Worm (Caenorhabditis elegans) whole organism, mixed stage, embryonic: ENCODE measurements around the gene tsp-13.

Experiments
- bed-3 ChIP-seq: fragments of 200-800 bp; sonication (Bioruptor generic); optimal IDR thresholded peaks from 3 replicates; lab custom pipeline; 2018; ENCODE audit warnings: mild to moderate bottlenecking, missing genetic modification characterization, moderate library complexity, missing compliant biosample characterization
- ceh-39 ChIP-seq: fragments of 150-350 bp; optimal IDR thresholded peaks from 2 replicates; lab custom pipeline; 2014; ENCODE audit warnings: missing biosample characterization, missing genetic modification characterization
- lin-32 ChIP-seq: fragments of 200-800 bp; sonication (Bioruptor generic); optimal IDR thresholded peaks from 2 replicates; lab custom pipeline; 2018; ENCODE audit warnings: mild to moderate bottlenecking, missing genetic modification characterization, missing compliant biosample characterization
- mep-1 ChIP-seq: fragments of 150-350 bp; optimal IDR thresholded peaks from 2 replicates; lab custom pipeline; 2017; ENCODE audit warnings: missing biosample characterization, missing genetic modification reagents, missing genetic modification characterization, inconsistent platforms
- nhr-12 ChIP-seq: fragments of 150-350 bp; optimal IDR thresholded peaks from 2 replicates; lab custom pipeline; 2014; ENCODE audit warnings: missing biosample characterization, missing genetic modification characterization
- nhr-237 ChIP-seq: fragments of 150-350 bp; optimal IDR thresholded peaks from 2 replicates; lab custom pipeline; 2014; ENCODE audit warnings: missing biosample characterization, missing genetic modification characterization
- nhr-28 ChIP-seq: fragments of 150-350 bp; optimal IDR thresholded peaks from 2 replicates; lab custom pipeline; 2014; ENCODE audit warnings: missing biosample characterization, missing genetic modification characterization
- nhr-76 ChIP-seq: sonication (generic microtip); optimal IDR thresholded peaks from 2 replicates; lab custom pipeline; 2017; ENCODE audit warnings: missing biosample characterization, missing genetic modification characterization
- pha-4 ChIP-seq: fragments of 150-350 bp; optimal IDR thresholded peaks from 2 replicates; lab custom pipeline; 2018; ENCODE audit warnings: missing biosample characterization, missing genetic modification reagents, missing genetic modification characterization
- unc-120 ChIP-seq: sonication (generic microtip); optimal IDR thresholded peaks from 2 replicates; lab custom pipeline; 2017; ENCODE audit warnings: missing genetic modification characterization, missing compliant biosample characterization; ENCODE audit not compliant: poor library complexity, severe bottlenecking
- unc-62 ChIP-seq: fragments of 150-350 bp; optimal IDR thresholded peaks from 2 replicates; lab custom pipeline; 2014; ENCODE audit warnings: missing biosample characterization, missing genetic modification reagents, missing genetic modification characterization
- zip-8 ChIP-seq: fragments of 150-350 bp; optimal IDR thresholded peaks from 2 replicates; lab custom pipeline; 2014; ENCODE audit warnings: missing biosample characterization, missing genetic modification characterization
- ztf-11 ChIP-seq: fragments of 150-350 bp; optimal IDR thresholded peaks from 2 replicates; lab custom pipeline; 2014; ENCODE audit warnings: missing biosample characterization, missing genetic modification characterization

- TF ChIP-seq nhr-237 (tag; lab: Kevin White, UChicago) (no peak), nhr-28 (tag; lab: Kevin White, UChicago) (no peak), nhr-76 (tag; lab: Kevin White, UChicago) (no peak), ceh-39 (tag; lab: Kevin White, UChicago) (no peak), zip-8 (tag; lab: Kevin White, UChicago) (no peak), unc-120 (tag; lab: Kevin White, UChicago) (no peak), lin-32 (no peak), pha-4 (peak; percentile 12), nhr-12 (tag; lab: Kevin White, UChicago) (no peak), ztf-11 (tag; lab: Kevin White, UChicago) (no peak), bed-3 (no peak), unc-62 (GFP tag; lab: Kevin White, UChicago) (no peak), mep-1 (no peak)
These were observed 34.6 kb upstream of the tsp-13 start, which contains the start of gene Y39B6A.13 for ce11 chrV:19119260-19119659.
